Fruit fly (Drosophila melanogaster): ENCODE results near the gene CG32591.
A peak's percentile ranks its signal among the peaks of the same experiment; 100 is the strongest.

The CG32591 gene

DNA sequence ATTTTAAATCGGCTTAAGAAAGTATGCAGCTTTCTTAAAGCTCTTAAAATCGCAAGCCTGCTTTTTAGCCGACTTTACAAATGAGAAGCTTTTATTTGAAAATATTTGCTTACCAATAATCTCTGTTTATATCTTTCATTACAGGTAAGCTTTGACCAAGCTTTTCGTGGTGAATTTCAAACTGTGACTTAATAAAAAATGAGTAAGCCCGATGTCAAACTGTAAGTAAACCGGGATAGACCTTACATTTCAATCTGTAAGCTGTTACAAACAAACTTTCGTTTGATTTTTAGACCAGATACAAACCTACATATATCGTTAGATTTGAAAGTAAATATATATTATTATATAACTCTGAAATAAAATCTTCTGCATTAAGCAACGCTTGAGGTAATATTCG, 43.2 kb downstream of the CG32591 start:
- no peak for TF ChIP-seq CG17801 (GFP tag; optimal IDR thresholded peaks at IDR 0.05; ENCODE audit: partially characterized antibody)

DNA sequence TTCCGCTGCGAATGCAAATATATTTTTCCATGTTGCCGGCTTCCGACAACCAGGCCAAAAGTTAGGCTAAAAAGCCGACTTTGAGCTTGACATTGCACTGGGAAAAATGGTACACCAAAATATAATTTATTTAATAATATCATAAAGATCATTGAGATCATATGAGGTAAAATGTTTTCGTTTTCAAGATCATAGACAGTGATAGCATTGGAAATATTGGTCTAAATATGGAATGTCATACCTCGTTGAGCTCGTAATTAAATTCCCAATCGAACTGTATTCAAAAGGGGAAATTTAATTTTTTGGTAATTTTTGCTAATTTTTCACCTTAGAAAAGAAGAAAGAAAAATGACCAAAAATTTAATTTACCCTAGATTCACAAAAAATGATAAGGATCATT, 44.8 kb downstream of the CG32591 start:
- TF ChIP-seq CG17801 (GFP tag; optimal IDR thresholded peaks at IDR 0.05; ENCODE audit: partially characterized antibody), result no peak

DNA sequence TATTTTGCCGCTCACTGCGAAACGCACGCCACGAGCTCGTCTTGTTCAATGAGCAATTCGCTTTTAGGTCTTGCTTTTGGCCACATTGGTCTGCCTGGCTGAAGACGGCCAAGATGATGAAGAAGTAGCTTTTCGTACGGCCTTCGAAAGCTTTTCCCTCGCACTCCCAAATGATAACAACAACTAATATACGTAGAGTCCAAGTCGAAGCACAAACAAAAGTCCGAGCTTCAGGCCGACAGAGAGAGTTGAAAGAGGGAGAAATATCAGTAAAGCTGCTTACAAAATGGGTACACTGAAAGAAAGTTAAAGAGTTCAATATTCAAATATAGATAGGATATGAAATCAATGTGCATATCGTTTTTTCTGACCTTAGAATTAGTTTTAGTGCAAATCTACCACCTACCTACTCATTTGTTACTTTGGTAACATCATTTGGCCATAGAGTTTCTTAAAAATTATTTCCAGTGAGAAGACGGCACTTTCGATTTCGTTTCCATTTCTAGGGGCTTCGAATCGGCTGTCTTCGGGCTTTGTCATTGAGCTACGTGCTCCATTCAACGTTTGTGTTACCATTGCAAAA, 46.1 kb downstream of the CG32591 start, which contains the start of the genes CG45064 and CG45065:
Gene CG45064 (minus strand): TSS at position 51 of the 583 bp plus-strand sequence.
Gene CG45065 (minus strand): TSS at position 51 of the 583 bp plus-strand sequence.
- TF ChIP-seq CG17801 (GFP tag; optimal IDR thresholded peaks at IDR 0.05; ENCODE audit: partially characterized antibody), result peak; percentile 46

DNA sequence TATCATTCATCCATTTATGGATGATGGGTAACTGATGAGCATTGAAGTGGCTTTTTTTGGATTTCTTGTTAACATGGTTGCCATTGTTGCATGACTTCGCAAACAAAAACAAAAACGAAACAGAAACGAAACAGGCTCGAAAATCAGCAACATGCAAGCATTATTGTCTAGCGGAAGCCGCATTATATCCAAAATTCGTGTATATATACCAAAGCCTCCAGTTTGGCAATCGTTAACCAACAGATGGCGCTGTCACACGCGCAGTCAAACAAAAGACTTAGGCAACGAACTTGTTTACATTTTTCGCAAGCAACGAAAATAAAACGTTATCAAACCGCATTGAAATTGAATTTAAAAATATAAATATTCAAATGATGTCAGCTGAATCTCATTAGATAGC, 49.8 kb downstream of the CG32591 start:
- no peak for TF ChIP-seq CG17801 (GFP tag; optimal IDR thresholded peaks at IDR 0.05; ENCODE audit: partially characterized antibody)
